Fruit fly (Drosophila melanogaster) whole organism, prepupa: ENCODE data around the gene SF2.

Experiments
- Blimp-1 ChIP-seq: fragments of 200-800 bp; sonication (Bioruptor generic); optimal IDR thresholded peaks from 3 replicates; lab custom pipeline; 2017; ENCODE audit warnings: missing biosample characterization, missing genetic modification characterization, mild to moderate bottlenecking, moderate library complexity, missing genetic modification reagents
- CG9139 ChIP-seq: fragments of 200-800 bp; sonication (Bioruptor generic); optimal IDR thresholded peaks from 3 replicates; lab custom pipeline; 2017; ENCODE audit warnings: missing biosample characterization, mild to moderate bottlenecking, missing genetic modification characterization
- OdsH ChIP-seq: fragments of 200-800 bp; sonication (Bioruptor generic); optimal IDR thresholded peaks from 3 replicates; lab custom pipeline; 2016; ENCODE audit warnings: missing biosample characterization, missing genetic modification characterization
- spab ChIP-seq: fragments of 200-800 bp; sonication (Bioruptor generic); optimal IDR thresholded peaks from 2 replicates; lab custom pipeline; 2017; ENCODE audit warnings: missing biosample characterization, mild to moderate bottlenecking, missing genetic modification characterization, missing genetic modification reagents

DNA sequence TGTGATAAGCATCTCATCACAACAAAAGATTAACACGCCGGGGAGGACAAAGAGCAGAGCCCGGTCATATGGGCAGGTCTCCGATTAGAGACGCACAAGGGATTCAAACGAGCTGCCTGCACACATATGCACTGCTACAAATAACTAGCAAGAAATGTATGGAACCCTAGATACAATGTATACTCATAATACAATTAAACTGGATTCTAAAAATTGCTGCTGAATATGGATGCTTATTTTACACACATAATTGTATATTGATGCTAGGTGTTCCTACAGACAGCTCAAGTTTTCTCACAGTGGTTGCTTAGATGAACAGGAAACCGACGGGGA lies 4.8 kb downstream of the SF2 start:
- TF ChIP-seq OdsH (peak; percentile 66), CG9139 (GFP tag; lab: Kevin White, UChicago) (no peak), spab (GFP tag; lab: Kevin White, UChicago) (peak; percentile 18), Blimp-1 (GFP tag; lab: Kevin White, UChicago) (no peak)
